Worm (Caenorhabditis elegans) whole organism, dauer: Measurements from ENCODE around the gene C27A2.12.

Source experiments
- unc-62 ChIP-seq: sonication (generic microtip); optimal IDR thresholded peaks from 2 replicates; lab custom pipeline; 2017; ENCODE audit warnings: missing biosample characterization, missing genetic modification reagents, missing genetic modification characterization

Gene C27A2.12

ce11 chrII:5058036-5058435, at the start of gene C27A2.12:
Gene C27A2.12 (minus strand): TSS chrII:5058136.
- TF ChIP-seq unc-62 (GFP tag; lab: Kevin White, UChicago): no peak

ce11 chrII:5105020-5105419, 47.1 kb upstream of the C27A2.12 start:
- no peak for TF ChIP-seq unc-62 (GFP tag; lab: Kevin White, UChicago)

ce11 chrII:5103784-5104457, 46.0 kb upstream of the C27A2.12 start, which contains the start of the genes C04G6.11 and mpk-2:
Gene C04G6.11 (minus strand): TSS chrII:5103834.
Gene mpk-2 (plus strand): TSS chrII:5104118.
- no peak for TF ChIP-seq unc-62 (GFP tag; lab: Kevin White, UChicago)

ce11 chrII:5103189-5103588, 45.3 kb upstream of the C27A2.12 start:
- TF ChIP-seq unc-62 (GFP tag; lab: Kevin White, UChicago): no peak

ce11 chrII:5101701-5102100, 43.8 kb upstream of the C27A2.12 start, which contains the start of the genes idpb-3 and idpb-1:
Gene idpb-3 (minus strand): TSS chrII:5101801.
Gene idpb-1 (plus strand): TSS chrII:5101984.
- TF ChIP-seq unc-62 (GFP tag; lab: Kevin White, UChicago): no peak

ce11 chrII:5099649-5100048, 41.7 kb upstream of the C27A2.12 start, which contains the start of gene C04G6.6:
Gene C04G6.6 (minus strand): TSS chrII:5099749.
- no peak for TF ChIP-seq unc-62 (GFP tag; lab: Kevin White, UChicago)

ce11 chrII:5099034-5099433, 41.1 kb upstream of the C27A2.12 start:
- TF ChIP-seq unc-62 (GFP tag; lab: Kevin White, UChicago): no peak

- no peak for TF ChIP-seq unc-62 (GFP tag; lab: Kevin White, UChicago)
These were observed 36.0 kb upstream of the C27A2.12 start, which contains the start of gene C04G6.13 for ce11 chrII:5093945-5094344. Gene C04G6.13 (plus strand): TSS chrII:5094245.

- no peak for TF ChIP-seq unc-62 (GFP tag; lab: Kevin White, UChicago)
These were observed 34.7 kb upstream of the C27A2.12 start, which contains the start of gene C04G6.2 for ce11 chrII:5092362-5093281. Gene C04G6.2 (plus strand): TSS chrII:5093231.

- no peak for TF ChIP-seq unc-62 (GFP tag; lab: Kevin White, UChicago)
These were observed 33.8 kb upstream of the C27A2.12 start, which contains the start of gene pld-1 for ce11 chrII:5091640-5092243. Gene pld-1 (minus strand): TSS chrII:5091690.

- TF ChIP-seq unc-62 (GFP tag; lab: Kevin White, UChicago): no peak
These were observed 28.2 kb upstream of the C27A2.12 start for ce11 chrII:5086143-5086542.

- no peak for TF ChIP-seq unc-62 (GFP tag; lab: Kevin White, UChicago)
These were observed 27.5 kb upstream of the C27A2.12 start, which contains the start of gene txt-9 for ce11 chrII:5085450-5085849. Gene txt-9 (plus strand): TSS chrII:5085785.

ce11 chrII:5084225-5084624, 26.3 kb upstream of the C27A2.12 start:
- no peak for TF ChIP-seq unc-62 (GFP tag; lab: Kevin White, UChicago)

ce11 chrII:5083341-5083740, 25.4 kb upstream of the C27A2.12 start, which contains the start of gene C04G6.4:
Gene C04G6.4 (minus strand): TSS chrII:5083441.
- no peak for TF ChIP-seq unc-62 (GFP tag; lab: Kevin White, UChicago)
